Worm (Caenorhabditis elegans) whole organism, L4 larva: Measurements from ENCODE around the gene F28H7.3.

ENCODE experiments used
- F44E2.7 ChIP-seq: fragments of 200-800 bp; sonication (Bioruptor generic); IDR thresholded peaks from 2 replicates; pipeline ENCODE4 v2.1.2; 2022; ENCODE audit warnings: missing genetic modification characterization, missing compliant biosample characterization
- R02D3.7 ChIP-seq: fragments of 150-350 bp; sonication (generic microtip); optimal IDR thresholded peaks from 3 replicates; lab custom pipeline; 2014; ENCODE audit warnings: missing biosample characterization, missing genetic modification characterization
- Y75B8A.6 ChIP-seq: fragments of 200-800 bp; sonication (Bioruptor generic); IDR thresholded peaks from 2 replicates; pipeline ENCODE4 v1.3.6; 2022; ENCODE audit warnings: missing genetic modification reagents, missing genetic modification characterization, missing compliant biosample characterization
- ZK337.2 ChIP-seq: fragments of 200-800 bp; sonication (Bioruptor generic); IDR thresholded peaks from 2 replicates; pipeline ENCODE4 v1.3.6; 2022; ENCODE audit warnings: missing genetic modification reagents, missing genetic modification characterization, missing compliant biosample characterization
- aha-1 ChIP-seq: fragments of 150-350 bp; peaks from one replicate; lab custom pipeline; 2014; ENCODE audit warnings: missing biosample characterization, missing genetic modification characterization
- aly-2 ChIP-seq: sonication (generic microtip); optimal IDR thresholded peaks from 2 replicates; lab custom pipeline; 2018; ENCODE audit warnings: missing biosample characterization, missing genetic modification characterization
- ceh-28 ChIP-seq: fragments of 150-350 bp; optimal IDR thresholded peaks from 2 replicates; lab custom pipeline; 2014; ENCODE audit warnings: missing biosample characterization, missing genetic modification reagents, missing genetic modification characterization
- ceh-44 ChIP-seq: fragments of 200-800 bp; sonication (Bioruptor generic); IDR thresholded peaks from 2 replicates; pipeline ENCODE4 v1.3.6; 2022; ENCODE audit warnings: missing genetic modification reagents, missing genetic modification characterization, missing compliant biosample characterization
- ceh-62 ChIP-seq: sonication (generic microtip); optimal IDR thresholded peaks from 2 replicates; lab custom pipeline; 2017; ENCODE audit warnings: missing biosample characterization, missing genetic modification characterization
- ceh-82 ChIP-seq: sonication (generic microtip); optimal IDR thresholded peaks from 2 replicates; lab custom pipeline; 2017; ENCODE audit warnings: missing biosample characterization, missing genetic modification characterization
- daf-16 ChIP-seq, 3 experiments: sonication (generic microtip); optimal IDR thresholded peaks; 2 replicates each; lab custom pipeline; 2016 to 2017; ENCODE audit warnings: missing genetic modification characterization in 3 of 3, missing genetic modification reagents in 3 of 3, mild to moderate bottlenecking in 2 of 3, missing compliant biosample characterization in 2 of 3, missing biosample characterization in 1 of 3, moderate library complexity in 1 of 3
- daf-19 ChIP-seq: fragments of 200-800 bp; sonication (Bioruptor generic); conservative IDR thresholded peaks from 2 replicates; pipeline ENCODE4 v1.3.6; 2022; ENCODE audit warnings: missing genetic modification characterization, missing compliant biosample characterization
- daf-8 ChIP-seq: fragments of 200-800 bp; sonication (Bioruptor generic); IDR thresholded peaks from 2 replicates; pipeline ENCODE4 v1.3.6; 2022; ENCODE audit warnings: missing genetic modification characterization, missing compliant biosample characterization
- dmd-6 ChIP-seq: fragments of 200-800 bp; sonication (Bioruptor generic); IDR thresholded peaks from 2 replicates; pipeline ENCODE4 v1.3.6; 2022; ENCODE audit warnings: missing genetic modification reagents, missing genetic modification characterization, missing compliant biosample characterization
- dmd-9 ChIP-seq: fragments of 200-800 bp; sonication (Bioruptor generic); IDR thresholded peaks from 2 replicates; pipeline ENCODE4 v1.3.6; 2022; ENCODE audit warnings: missing genetic modification reagents, missing genetic modification characterization, missing compliant biosample characterization
- duxl-1 ChIP-seq: sonication (generic microtip); optimal IDR thresholded peaks from 2 replicates; lab custom pipeline; 2016; ENCODE audit warnings: mild to moderate bottlenecking, missing genetic modification characterization, moderate library complexity, missing compliant biosample characterization; ENCODE audit not compliant: poor library complexity
- fos-1 ChIP-seq: fragments of 150-350 bp; optimal IDR thresholded peaks from 2 replicates; lab custom pipeline; 2014; ENCODE audit warnings: missing biosample characterization, missing genetic modification characterization
- gei-8 ChIP-seq: fragments of 200-800 bp; sonication (Bioruptor generic); optimal IDR thresholded peaks from 2 replicates; lab custom pipeline; 2018; ENCODE audit warnings: mild to moderate bottlenecking, missing genetic modification characterization, missing compliant biosample characterization
- hlh-11 ChIP-seq: fragments of 200-800 bp; sonication (Bioruptor generic); optimal IDR thresholded peaks from 2 replicates; lab custom pipeline; 2018; ENCODE audit warnings: mild to moderate bottlenecking, missing genetic modification characterization, missing compliant biosample characterization
- hlh-30 ChIP-seq: sonication (generic microtip); optimal IDR thresholded peaks from 2 replicates; lab custom pipeline; 2017; ENCODE audit warnings: antibody characterized with exemption, mild to moderate bottlenecking, missing genetic modification characterization, missing compliant biosample characterization; ENCODE audit not compliant: insufficient read depth
- lin-15B ChIP-seq: fragments of 150-350 bp; sonication (generic microtip); optimal IDR thresholded peaks from 3 replicates; lab custom pipeline; 2014; ENCODE audit warnings: missing biosample characterization, missing genetic modification characterization
- lsy-2 ChIP-seq, 2 experiments: fragments of 150-350 bp in 1 of 2; sonication (generic microtip) in 1 of 2; optimal IDR thresholded peaks; 2 replicates each; lab custom pipeline; 2014 to 2017; ENCODE audit warnings: missing biosample characterization in 2 of 2, missing genetic modification characterization in 2 of 2
- madf-5 ChIP-seq, 2 experiments: fragments of 200-800 bp; sonication (Bioruptor generic); IDR thresholded peaks; 2 replicates each; pipeline ENCODE4 v1.3.6; 2022; ENCODE audit warnings: missing compliant biosample characterization in 2 of 2, missing genetic modification characterization in 2 of 2
- mdl-1 ChIP-seq, 2 experiments: fragments of 150-350 bp in 1 of 2; sonication (generic microtip) in 1 of 2; optimal IDR thresholded peaks; 2 replicates each; lab custom pipeline; 2014 to 2017; ENCODE audit warnings: missing biosample characterization in 2 of 2, missing genetic modification characterization in 2 of 2
- mep-1 ChIP-seq: fragments of 150-350 bp; sonication (generic microtip); optimal IDR thresholded peaks from 3 replicates; lab custom pipeline; 2014; ENCODE audit warnings: missing biosample characterization, missing genetic modification characterization
- nhr-10 ChIP-seq: fragments of 150-350 bp; optimal IDR thresholded peaks from 2 replicates; lab custom pipeline; 2014; ENCODE audit warnings: missing biosample characterization, missing genetic modification characterization
- nhr-102 ChIP-seq: sonication (generic microtip); optimal IDR thresholded peaks from 2 replicates; lab custom pipeline; 2016; ENCODE audit warnings: mild to moderate bottlenecking, missing genetic modification characterization, moderate library complexity, missing compliant biosample characterization
- nhr-11 ChIP-seq: fragments of 150-350 bp; optimal IDR thresholded peaks from 2 replicates; lab custom pipeline; 2014; ENCODE audit warnings: missing biosample characterization, missing genetic modification characterization
- nhr-237 ChIP-seq: sonication (generic microtip); optimal IDR thresholded peaks from 2 replicates; lab custom pipeline; 2017; ENCODE audit warnings: missing biosample characterization, missing genetic modification characterization
- nhr-25 ChIP-seq: sonication (generic microtip); optimal IDR thresholded peaks from 2 replicates; lab custom pipeline; 2017; ENCODE audit warnings: missing genetic modification characterization, mild to moderate bottlenecking, missing compliant biosample characterization, antibody characterized with exemption, moderate library complexity, borderline replicate concordance; ENCODE audit not compliant: insufficient read depth
- nhr-28 ChIP-seq: fragments of 150-350 bp; optimal IDR thresholded peaks from 2 replicates; lab custom pipeline; 2014; ENCODE audit warnings: missing biosample characterization, missing genetic modification characterization
- nhr-42 ChIP-seq: fragments of 200-800 bp; sonication (Bioruptor generic); IDR thresholded peaks from 2 replicates; pipeline ENCODE4 v1.3.6; 2022; ENCODE audit warnings: missing genetic modification characterization, missing compliant biosample characterization
- pha-4 ChIP-seq, 2 experiments: fragments of 150-350 bp in 1 of 2; fragments of 200-800 bp in 1 of 2; sonication (Bioruptor generic) in 1 of 2; IDR thresholded peaks in 1 of 2; optimal IDR thresholded peaks in 1 of 2; 2 replicates each; pipeline versions ENCODE4 v1.3.6 to Lab custom; 2014 to 2022; ENCODE audit warnings: missing genetic modification characterization in 2 of 2, missing genetic modification reagents in 2 of 2, missing biosample characterization in 1 of 2, missing compliant biosample characterization in 1 of 2
- tag-97 ChIP-seq: fragments of 200-800 bp; sonication (Bioruptor generic); IDR thresholded peaks from 2 replicates; pipeline ENCODE4 v1.3.6; 2022; ENCODE audit warnings: missing genetic modification characterization, missing compliant biosample characterization
- unc-39 ChIP-seq: sonication (generic microtip); optimal IDR thresholded peaks from 2 replicates; lab custom pipeline; 2017; ENCODE audit warnings: missing biosample characterization, missing genetic modification characterization
- unc-62 ChIP-seq, 3 experiments: fragments of 150-350 bp in 1 of 3; sonication (generic microtip); optimal IDR thresholded peaks in 2 of 3; peaks in 1 of 3; 1 replicate in 1 of 3; 2 replicates in 2 of 3; lab custom pipeline; 2014 to 2017; ENCODE audit warnings: missing biosample characterization in 3 of 3, missing genetic modification characterization in 3 of 3, missing genetic modification reagents in 3 of 3, missing genotype in 1 of 3

F28H7.3 gene

ce11 chrV:10719833-10720170, 30.8 kb downstream of the F28H7.3 start (continued):
- no peak for TF ChIP-seq nhr-237 (tag; lab: Kevin White, UChicago)
- TF ChIP-seq F44E2.7 (GFP tag; lab: Robert Waterston, UW) = no peak
- peak; percentile 78 for TF ChIP-seq dmd-6 (GFP tag; lab: Robert Waterston, UW)
- no peak for TF ChIP-seq dmd-9 (GFP tag; lab: Robert Waterston, UW)
- no peak for TF ChIP-seq daf-16 (GFP tag; optimal IDR thresholded peaks at IDR 0.05; lab: Kevin White, UChicago)
- TF ChIP-seq daf-16 (tag; optimal IDR thresholded peaks at IDR 0.05; lab: Kevin White, UChicago) = peak; percentile 54
- TF ChIP-seq madf-5 (GFP tag; IDR thresholded peaks at IDR 0.05; lab: Robert Waterston, UW) = no peak
- TF ChIP-seq nhr-10 (tag; lab: Kevin White, UChicago) = no peak
- peak; percentile 71 for TF ChIP-seq mep-1 (tag; lab: Kevin White, UChicago)
- no peak for TF ChIP-seq ceh-62 (tag; lab: Kevin White, UChicago)
- TF ChIP-seq hlh-30 = peak; percentile 98
- TF ChIP-seq fos-1 = peak; percentile 45
- no peak for TF ChIP-seq ceh-82 (tag; lab: Kevin White, UChicago)
- TF ChIP-seq unc-39 (tag; lab: Kevin White, UChicago) = no peak
- peak; percentile 0 for TF ChIP-seq nhr-102 (tag; lab: Kevin White, UChicago)
- peak; percentile 44 to 82 for TF ChIP-seq mdl-1 (tag; optimal IDR thresholded peaks at IDR 0.05; lab: Kevin White, UChicago)
- TF ChIP-seq daf-19 (GFP tag; lab: Robert Waterston, UW) = no peak
- TF ChIP-seq gei-8 (GFP tag; lab: Kevin White, UChicago) = no peak
- no peak for TF ChIP-seq duxl-1 (tag; lab: Kevin White, UChicago)
- peak; percentile 88 for TF ChIP-seq nhr-11 (tag; lab: Kevin White, UChicago)
- TF ChIP-seq aha-1 (tag; lab: Kevin White, UChicago) = no peak
- TF ChIP-seq tag-97 (GFP tag; lab: Robert Waterston, UW) = no peak
- TF ChIP-seq ceh-44 = no peak
- peak in 1 of 2 experiments; percentile 48 for TF ChIP-seq lsy-2 (tag; optimal IDR thresholded peaks at IDR 0.05; lab: Kevin White, UChicago)
- no peak for TF ChIP-seq ceh-28
- TF ChIP-seq, all 104 proteins: peak for 26

ce11 chrV:10719019-10719832, 31.4 kb downstream of the F28H7.3 start:
- peak; percentile 76 for TF ChIP-seq nhr-11 (tag; lab: Kevin White, UChicago)
- TF ChIP-seq aly-2 (tag; lab: Kevin White, UChicago) = no peak
- no peak for TF ChIP-seq tag-97 (GFP tag; lab: Robert Waterston, UW)
- TF ChIP-seq aha-1 (tag; lab: Kevin White, UChicago) = peak; percentile 80
- no peak for TF ChIP-seq R02D3.7 (tag; lab: Kevin White, UChicago)
- no peak for TF ChIP-seq daf-8 (GFP tag; lab: Robert Waterston, UW)
- peak; percentile 19; the same call in 1 of the 2 replicates for TF ChIP-seq dmd-6 (GFP tag; lab: Robert Waterston, UW)
- TF ChIP-seq lin-15B (tag; lab: Kevin White, UChicago) = no peak
- TF ChIP-seq nhr-42 (GFP tag; lab: Robert Waterston, UW) = no peak
- 0 out of 2 replicates have a peak, but pooled peaks have one; percentile 60 for TF ChIP-seq pha-4 (GFP tag; IDR thresholded peaks at IDR 0.05; lab: Robert Waterston, UW)
- no peak for TF ChIP-seq pha-4 (tag; optimal IDR thresholded peaks at IDR 0.05; lab: Kevin White, UChicago)
- TF ChIP-seq mep-1 (tag; lab: Kevin White, UChicago) = peak; percentile 47
- TF ChIP-seq unc-62 (GFP tag; optimal IDR thresholded peaks at IDR 0.05 in 1 of 2; lab: Kevin White, UChicago) = peak in 1 of 2 experiments; percentile 92
- TF ChIP-seq unc-62 (tag; optimal IDR thresholded peaks at IDR 0.05; lab: Kevin White, UChicago) = no peak
- no peak for TF ChIP-seq ZK337.2
- TF ChIP-seq hlh-30 = peak; percentile 70
- peak; percentile 6 for TF ChIP-seq hlh-11
- TF ChIP-seq nhr-28 = peak; percentile 2
- TF ChIP-seq Y75B8A.6 = no peak
- TF ChIP-seq nhr-25 = no peak
- TF ChIP-seq, all 104 proteins: peak for 9
